Worm (Caenorhabditis elegans) whole organism, mixed stage, embryonic: ENCODE measurements around the gene igcm-3.

ENCODE experiments used
- ces-1 ChIP-seq: fragments of 150-350 bp; optimal IDR thresholded peaks from 2 replicates; lab custom pipeline; 2014; ENCODE audit warnings: missing biosample characterization, missing genetic modification reagents, missing genetic modification characterization
- drap-1 ChIP-seq: fragments of 200-800 bp; sonication (Bioruptor generic); optimal IDR thresholded peaks from 3 replicates; lab custom pipeline; 2018; ENCODE audit warnings: mild to moderate bottlenecking, missing genetic modification characterization, missing compliant biosample characterization
- elt-3 ChIP-seq: fragments of 150-350 bp; optimal IDR thresholded peaks from 2 replicates; lab custom pipeline; 2014; ENCODE audit warnings: missing biosample characterization, missing genetic modification characterization
- flh-1 ChIP-seq: fragments of 200-800 bp; sonication (Bioruptor generic); optimal IDR thresholded peaks from 2 replicates; lab custom pipeline; 2018; ENCODE audit warnings: mild to moderate bottlenecking, missing genetic modification characterization, moderate library complexity, missing compliant biosample characterization
- mep-1 ChIP-seq: fragments of 150-350 bp; optimal IDR thresholded peaks from 2 replicates; lab custom pipeline; 2017; ENCODE audit warnings: missing biosample characterization, missing genetic modification reagents, missing genetic modification characterization, inconsistent platforms
- mls-2 ChIP-seq: sonication (generic microtip); optimal IDR thresholded peaks from 2 replicates; lab custom pipeline; 2016; ENCODE audit warnings: mild to moderate bottlenecking, missing genetic modification characterization, moderate library complexity, missing compliant biosample characterization
- nhr-12 ChIP-seq: fragments of 150-350 bp; optimal IDR thresholded peaks from 2 replicates; lab custom pipeline; 2014; ENCODE audit warnings: missing biosample characterization, missing genetic modification characterization
- nhr-76 ChIP-seq: sonication (generic microtip); optimal IDR thresholded peaks from 2 replicates; lab custom pipeline; 2017; ENCODE audit warnings: missing biosample characterization, missing genetic modification characterization
- sem-2 ChIP-seq: fragments of 200-800 bp; sonication (Bioruptor generic); optimal IDR thresholded peaks from 2 replicates; lab custom pipeline; 2018; ENCODE audit warnings: mild to moderate bottlenecking, missing genetic modification characterization, missing compliant biosample characterization
- snpc-4 ChIP-seq: fragments of 150-350 bp; optimal IDR thresholded peaks from 2 replicates; lab custom pipeline; 2014; ENCODE audit warnings: missing biosample characterization, missing genetic modification characterization
- sptf-1 ChIP-seq: sonication (generic microtip); optimal IDR thresholded peaks from 2 replicates; lab custom pipeline; 2017; ENCODE audit warnings: mild to moderate bottlenecking, missing genetic modification characterization, moderate library complexity, missing compliant biosample characterization
- unc-39 ChIP-seq: fragments of 150-350 bp; optimal IDR thresholded peaks from 2 replicates; lab custom pipeline; 2014; ENCODE audit warnings: missing biosample characterization, missing genetic modification characterization
- unc-62 ChIP-seq: fragments of 150-350 bp; optimal IDR thresholded peaks from 2 replicates; lab custom pipeline; 2014; ENCODE audit warnings: missing biosample characterization, missing genetic modification reagents, missing genetic modification characterization
- ztf-11 ChIP-seq: fragments of 150-350 bp; optimal IDR thresholded peaks from 2 replicates; lab custom pipeline; 2014; ENCODE audit warnings: missing biosample characterization, missing genetic modification characterization

DNA sequence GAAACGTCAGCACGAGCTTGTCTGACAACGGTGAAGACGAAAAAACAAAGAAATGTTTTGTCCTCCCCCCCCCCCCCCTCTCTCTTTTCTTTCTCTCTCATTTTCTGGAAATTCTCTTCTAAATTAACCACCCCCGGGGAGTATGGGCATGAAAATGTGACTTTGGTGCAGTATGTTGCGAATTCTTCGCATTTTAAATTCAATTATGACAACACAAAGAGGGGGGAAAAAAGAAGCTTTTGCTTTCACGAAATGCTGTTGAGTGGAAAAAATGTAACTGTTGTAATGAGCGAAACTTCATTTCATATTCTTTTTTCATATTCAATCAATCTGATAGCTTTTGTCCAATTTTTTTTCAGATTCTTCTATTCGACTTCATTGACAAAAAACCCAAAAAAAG, 51.3 kb downstream of the igcm-3 start:
- TF ChIP-seq snpc-4 (tag; lab: Kevin White, UChicago), result no peak
- no peak for TF ChIP-seq ztf-11 (tag; lab: Kevin White, UChicago)
- TF ChIP-seq flh-1 (GFP tag; lab: Kevin White, UChicago), result no peak
- TF ChIP-seq unc-39, result no peak
- peak; percentile 84 for TF ChIP-seq ces-1 (GFP tag; lab: Kevin White, UChicago)
- TF ChIP-seq unc-62 (GFP tag; lab: Kevin White, UChicago), result no peak
- TF ChIP-seq sem-2 (GFP tag; lab: Kevin White, UChicago), result no peak
- TF ChIP-seq nhr-12 (tag; lab: Kevin White, UChicago), result no peak
- TF ChIP-seq mls-2 (tag; lab: Kevin White, UChicago), result no peak
- TF ChIP-seq elt-3, result no peak
- TF ChIP-seq nhr-76 (tag; lab: Kevin White, UChicago), result no peak
- no peak for TF ChIP-seq sptf-1 (tag; lab: Kevin White, UChicago)
- no peak for TF ChIP-seq mep-1 (tag; lab: Kevin White, UChicago)
- TF ChIP-seq drap-1 (GFP tag; lab: Kevin White, UChicago), result no peak
